Worm (Caenorhabditis elegans) whole organism, L1 larva: ENCODE results near the gene mcm-7.

ENCODE experiments used
- F16B12.6 ChIP-seq: fragments of 150-350 bp; optimal IDR thresholded peaks from 2 replicates; lab custom pipeline; 2014; ENCODE audit warnings: missing biosample characterization, missing genetic modification characterization
- Y116A8C.19 ChIP-seq: sonication (generic microtip); optimal IDR thresholded peaks from 2 replicates; lab custom pipeline; 2016; ENCODE audit warnings: missing compliant biosample characterization, missing genetic modification characterization, borderline replicate concordance
- alr-1 ChIP-seq: fragments of 200-800 bp; sonication (Bioruptor generic); optimal IDR thresholded peaks from 2 replicates; lab custom pipeline; 2018; ENCODE audit warnings: borderline replicate concordance, mild to moderate bottlenecking, missing genetic modification characterization, missing compliant biosample characterization
- aly-2 ChIP-seq: fragments of 150-350 bp; optimal IDR thresholded peaks from 2 replicates; lab custom pipeline; 2014; ENCODE audit warnings: missing biosample characterization, missing genetic modification characterization
- ceh-82 ChIP-seq, 3 experiments: fragments of 150-350 bp in 1 of 3; sonication (generic microtip) in 2 of 3; optimal IDR thresholded peaks; 2 replicates each; lab custom pipeline; 2014 to 2017; ENCODE audit warnings: missing biosample characterization in 3 of 3, missing genetic modification characterization in 3 of 3
- ceh-88 ChIP-seq: fragments of 200-800 bp; sonication (Bioruptor generic); IDR thresholded peaks from 2 replicates; pipeline ENCODE4 v1.3.6; 2022; ENCODE audit warnings: missing genetic modification characterization, missing compliant biosample characterization
- dsc-1 ChIP-seq: sonication (generic microtip); optimal IDR thresholded peaks from 2 replicates; lab custom pipeline; 2016; ENCODE audit warnings: mild to moderate bottlenecking, missing genetic modification characterization, missing compliant biosample characterization
- efl-1 ChIP-seq, 4 experiments: fragments of 150-350 bp; optimal IDR thresholded peaks in 3 of 4; peaks in 1 of 4; 1 replicate in 1 of 4; 2 replicates in 3 of 4; lab custom pipeline; 2014; ENCODE audit warnings: missing biosample characterization in 2 of 4, missing genetic modification characterization in 2 of 4, missing genetic modification reagents in 2 of 4
- egl-13 ChIP-seq: sonication (generic microtip); optimal IDR thresholded peaks from 2 replicates; lab custom pipeline; 2016; ENCODE audit warnings: missing genotype, missing genetic modification reagents, missing genetic modification characterization, missing compliant biosample characterization
- elt-3 ChIP-seq, 6 experiments: fragments of 150-350 bp in 1 of 6; sonication (generic microtip); optimal IDR thresholded peaks; 2 replicates each; lab custom pipeline; 2017 to 2018; ENCODE audit warnings: missing biosample characterization in 6 of 6, missing genetic modification characterization in 6 of 6, inconsistent platforms in 1 of 6
- fkh-10 ChIP-seq: sonication (generic microtip); optimal IDR thresholded peaks from 2 replicates; lab custom pipeline; 2017; ENCODE audit warnings: missing biosample characterization, missing genetic modification reagents, missing genetic modification characterization
- fkh-8 ChIP-seq: sonication (generic microtip); optimal IDR thresholded peaks from 2 replicates; lab custom pipeline; 2016; ENCODE audit warnings: mild to moderate bottlenecking, missing genetic modification characterization, missing compliant biosample characterization
- fos-1 ChIP-seq: fragments of 150-350 bp; optimal IDR thresholded peaks from 2 replicates; lab custom pipeline; 2014; ENCODE audit warnings: missing biosample characterization, missing genetic modification characterization
- grh-1 ChIP-seq: fragments of 200-800 bp; sonication (Bioruptor generic); IDR thresholded peaks from 2 replicates; pipeline ENCODE4 v1.3.6; 2022; ENCODE audit warnings: missing genetic modification reagents, missing genetic modification characterization, missing compliant biosample characterization
- irx-1 ChIP-seq: sonication (generic microtip); optimal IDR thresholded peaks from 2 replicates; lab custom pipeline; 2016; ENCODE audit warnings: missing genetic modification characterization, missing compliant biosample characterization
- lin-14 ChIP-seq: fragments of 200-800 bp; sonication (Bioruptor generic); optimal IDR thresholded peaks from 2 replicates; lab custom pipeline; 2018; ENCODE audit warnings: mild to moderate bottlenecking, missing genetic modification characterization, moderate library complexity, missing compliant biosample characterization
- mab-9 ChIP-seq: fragments of 200-800 bp; sonication (Bioruptor generic); IDR thresholded peaks from 2 replicates; pipeline ENCODE4 v1.3.6; 2022; ENCODE audit warnings: missing genetic modification reagents, missing genetic modification characterization, missing compliant biosample characterization
- nhr-11 ChIP-seq: fragments of 150-350 bp; optimal IDR thresholded peaks from 2 replicates; lab custom pipeline; 2014; ENCODE audit warnings: missing biosample characterization, missing genetic modification characterization
- nhr-12 ChIP-seq: sonication (generic microtip); optimal IDR thresholded peaks from 2 replicates; lab custom pipeline; 2017; ENCODE audit warnings: missing biosample characterization, missing genetic modification characterization
- nhr-19 ChIP-seq: fragments of 200-800 bp; sonication (Bioruptor generic); conservative IDR thresholded peaks from 2 replicates; pipeline ENCODE4 v1.3.6; 2022; ENCODE audit warnings: missing genetic modification characterization, missing compliant biosample characterization
- nhr-20 ChIP-seq: sonication (generic microtip); optimal IDR thresholded peaks from 2 replicates; lab custom pipeline; 2016; ENCODE audit warnings: mild to moderate bottlenecking, missing genetic modification characterization, missing compliant biosample characterization
- nhr-237 ChIP-seq: fragments of 150-350 bp; optimal IDR thresholded peaks from 2 replicates; lab custom pipeline; 2014; ENCODE audit warnings: missing biosample characterization, missing genetic modification characterization
- nhr-47 ChIP-seq: sonication (generic microtip); optimal IDR thresholded peaks from 2 replicates; lab custom pipeline; 2016; ENCODE audit warnings: mild to moderate bottlenecking, missing genetic modification characterization, moderate library complexity, missing compliant biosample characterization
- nhr-84 ChIP-seq: sonication (generic microtip); optimal IDR thresholded peaks from 2 replicates; lab custom pipeline; 2017; ENCODE audit warnings: missing biosample characterization, missing genetic modification characterization
- nhr-85 ChIP-seq: sonication (generic microtip); peaks from one replicate; lab custom pipeline; 2016; ENCODE audit warnings: missing genetic modification characterization, inconsistent platforms, missing compliant biosample characterization
- pag-3 ChIP-seq: sonication (generic microtip); optimal IDR thresholded peaks from 2 replicates; lab custom pipeline; 2017; ENCODE audit warnings: missing genetic modification characterization, mild to moderate bottlenecking, missing compliant biosample characterization, antibody characterized with exemption, borderline replicate concordance; ENCODE audit not compliant: insufficient read depth
- snu-23 ChIP-seq: sonication (generic microtip); optimal IDR thresholded peaks from 2 replicates; lab custom pipeline; 2016; ENCODE audit warnings: missing genetic modification characterization, missing compliant biosample characterization
- sox-4 ChIP-seq: sonication (generic microtip); optimal IDR thresholded peaks from 2 replicates; lab custom pipeline; 2016; ENCODE audit warnings: missing genetic modification characterization, missing compliant biosample characterization
- sup-37 ChIP-seq: fragments of 200-800 bp; sonication (Bioruptor generic); optimal IDR thresholded peaks from 2 replicates; lab custom pipeline; 2018; ENCODE audit warnings: mild to moderate bottlenecking, missing genetic modification characterization, missing compliant biosample characterization
- unc-62 ChIP-seq: fragments of 150-350 bp; optimal IDR thresholded peaks from 2 replicates; lab custom pipeline; 2014; ENCODE audit warnings: missing biosample characterization, missing genetic modification reagents, missing genetic modification characterization
- unc-86 ChIP-seq: sonication (generic microtip); optimal IDR thresholded peaks from 2 replicates; lab custom pipeline; 2016; ENCODE audit warnings: missing genetic modification characterization, missing compliant biosample characterization
- zip-4 ChIP-seq: fragments of 200-800 bp; sonication (Bioruptor generic); optimal IDR thresholded peaks from 2 replicates; lab custom pipeline; 2018; ENCODE audit warnings: mild to moderate bottlenecking, missing genetic modification characterization, moderate library complexity, missing compliant biosample characterization
- ztf-11 ChIP-seq, 2 experiments: sonication (generic microtip); optimal IDR thresholded peaks; 2 replicates each; lab custom pipeline; 2016 to 2017; ENCODE audit warnings: missing genetic modification characterization in 2 of 2, missing biosample characterization in 1 of 2, missing compliant biosample characterization in 1 of 2
- ztf-4 ChIP-seq: fragments of 150-350 bp; optimal IDR thresholded peaks from 2 replicates; lab custom pipeline; 2014; ENCODE audit warnings: missing biosample characterization, missing genetic modification characterization

The mcm-7 gene

ce11 chrV:4298579-4298978 is 48.4 kb upstream of the mcm-7 start, which contains the start of gene ZC132.11:
Gene ZC132.11, minus strand, starts transcription at chrV:4298679.
- TF ChIP-seq ceh-88 (GFP tag; lab: Robert Waterston, UW) (no peak), ztf-4 (tag; lab: Kevin White, UChicago) (no peak), egl-13 (tag; lab: Kevin White, UChicago) (no peak), aly-2 (tag; lab: Kevin White, UChicago) (no peak), sup-37 (no peak), nhr-47 (tag; lab: Kevin White, UChicago) (no peak), nhr-11 (tag; lab: Kevin White, UChicago) (no peak), fkh-10 (GFP tag; lab: Kevin White, UChicago) (no peak), Y116A8C.19 (tag; lab: Kevin White, UChicago) (no peak), pag-3 (tag; lab: Kevin White, UChicago) (no peak), fkh-8 (tag; lab: Kevin White, UChicago) (no peak), mab-9 (no peak)

DNA sequence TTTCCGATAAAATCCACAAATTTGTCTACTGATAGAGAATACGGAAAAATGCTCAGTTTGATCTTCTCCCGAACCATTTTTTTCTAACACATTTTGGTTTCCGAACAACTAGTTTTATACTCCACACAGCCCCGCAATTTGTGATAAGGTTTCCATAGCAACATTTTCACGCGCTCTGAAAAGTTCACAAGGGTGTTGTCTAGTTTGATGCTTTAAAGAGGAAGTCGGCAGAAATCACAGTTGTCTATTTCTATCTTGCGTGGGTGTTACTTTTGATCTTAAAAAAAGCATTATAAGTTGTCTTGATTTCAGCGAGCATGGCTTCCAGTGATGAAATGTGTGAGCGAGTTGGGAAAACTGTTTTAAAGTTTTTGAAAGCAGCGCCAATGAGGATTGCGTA is 47.2 kb upstream of the mcm-7 start, which contains the start of gene ZC132.3:
ZC132.3 (minus strand) TSS at position 101 of the 400 bp plus-strand sequence.
- TF ChIP-seq nhr-237 (tag; lab: Kevin White, UChicago) (no peak), lin-14 (GFP tag; lab: Kevin White, UChicago) (no peak), elt-3 (tag; optimal IDR thresholded peaks at IDR 0.05; lab: Kevin White, UChicago) (no peak), alr-1 (no peak), Y116A8C.19 (tag; lab: Kevin White, UChicago) (no peak), nhr-20 (tag; lab: Kevin White, UChicago) (no peak), zip-4 (GFP tag; lab: Kevin White, UChicago) (no peak), ztf-11 (tag; optimal IDR thresholded peaks at IDR 0.05; lab: Kevin White, UChicago) (no peak), F16B12.6 (no peak), mab-9 (no peak), ceh-88 (GFP tag; lab: Robert Waterston, UW) (no peak), grh-1 (GFP tag; lab: Robert Waterston, UW) (no peak), nhr-84 (tag; lab: Kevin White, UChicago) (no peak)
- TF ChIP-seq, all 84 proteins: peak for 0

DNA sequence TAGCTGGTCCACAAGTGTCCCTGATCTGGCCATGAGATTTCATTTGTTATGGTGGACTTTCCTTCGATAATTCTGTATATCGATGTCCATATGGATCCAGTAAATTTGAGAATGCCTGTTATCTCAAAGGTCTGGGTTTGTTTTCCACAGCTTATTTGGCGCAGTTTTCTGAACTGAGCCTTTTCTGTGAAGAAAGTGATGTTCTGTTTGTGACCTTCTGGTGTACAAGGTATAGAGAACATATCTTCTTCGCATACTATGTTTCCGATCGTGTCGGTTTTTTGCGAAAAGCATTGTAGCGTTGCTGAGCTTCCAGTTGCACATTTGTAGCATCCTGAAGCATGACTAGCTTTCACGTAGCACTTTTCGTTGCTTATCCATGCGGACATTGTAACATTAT is 44.1 kb upstream of the mcm-7 start:
- TF ChIP-seq irx-1 (tag; lab: Kevin White, UChicago) (no peak), efl-1 (optimal IDR thresholded peaks at IDR 0.05; lab: Kevin White, UChicago) (no peak), efl-1 (GFP tag; optimal IDR thresholded peaks at IDR 0.05 in 1 of 2; lab: Kevin White, UChicago) (no peak), nhr-19 (GFP tag; lab: Robert Waterston, UW) (no peak), unc-86 (tag; lab: Kevin White, UChicago) (no peak), mab-9 (no peak), unc-62 (no peak), ceh-82 (tag; optimal IDR thresholded peaks at IDR 0.05; lab: Kevin White, UChicago) (no peak)

- TF ChIP-seq snu-23 (GFP tag; lab: Kevin White, UChicago) = no peak
- no peak for TF ChIP-seq nhr-11 (tag; lab: Kevin White, UChicago)
- TF ChIP-seq Y116A8C.19 (tag; lab: Kevin White, UChicago) = no peak
- TF ChIP-seq nhr-12 (tag; lab: Kevin White, UChicago) = no peak
- TF ChIP-seq sup-37 = no peak
- TF ChIP-seq sox-4 (tag; lab: Kevin White, UChicago) = no peak
- no peak for TF ChIP-seq fos-1 (tag; lab: Kevin White, UChicago)
- no peak for TF ChIP-seq nhr-85
- no peak for TF ChIP-seq dsc-1 (tag; lab: Kevin White, UChicago)
Observed at ce11 chrV:4303793-4304192, 43.2 kb upstream of the mcm-7 start.
